Fruit fly (Drosophila melanogaster): ENCODE results near the gene dmrt99B.

dmrt99B gene

dm6 chr3R:29723048-29723656, 30.8 kb downstream of the dmrt99B start, which contains the start of gene Pcd (continued):
- TF ChIP-seq Dll (GFP tag; IDR thresholded peaks at IDR 0.05; ENCODE audit: partially characterized antibody) (peak; percentile 41; the same call in 1 of the 4 replicates), hth (optimal IDR thresholded peaks at IDR 0.05) (no peak), rib (GFP tag; IDR thresholded peaks at IDR 0.05) (peak; percentile 73), vfl (GFP tag; optimal IDR thresholded peaks at IDR 0.05) (no peak), otp (GFP tag; IDR thresholded peaks at IDR 0.05) (no peak), CG18476 (GFP tag; optimal IDR thresholded peaks at IDR 0.05) (no peak), eve (GFP tag; optimal IDR thresholded peaks at IDR 0.05) (no peak), kni (GFP tag; optimal IDR thresholded peaks at IDR 0.05) (no peak), psq (GFP tag; optimal IDR thresholded peaks at IDR 0.05) (no peak), onecut (GFP tag; IDR thresholded peaks at IDR 0.05) (no peak), CG10321 (GFP tag; IDR thresholded peaks at IDR 0.05) (no peak), D (optimal IDR thresholded peaks at IDR 0.05) (no peak), D (GFP tag; optimal IDR thresholded peaks at IDR 0.05) (no peak), CG3281 (GFP tag; optimal IDR thresholded peaks at IDR 0.05) (no peak), CG4424 (GFP tag; optimal IDR thresholded peaks at IDR 0.05) (no peak), CG11093 (GFP tag; IDR thresholded peaks at IDR 0.05) (no peak), B-H2 (GFP tag; optimal IDR thresholded peaks at IDR 0.05) (peak; percentile 51), dati (GFP tag; IDR thresholded peaks at IDR 0.05) (no peak), Lim3 (GFP tag; IDR thresholded peaks at IDR 0.05) (no peak), klu (GFP tag; IDR thresholded peaks at IDR 0.05) (no peak), btn (GFP tag; optimal IDR thresholded peaks at IDR 0.05) (no peak), CG4854 (GFP tag; optimal IDR thresholded peaks at IDR 0.05) (no peak), kah (GFP tag; optimal IDR thresholded peaks at IDR 0.05) (no peak), toy (GFP tag; IDR thresholded peaks at IDR 0.05) (no peak), fru (optimal IDR thresholded peaks at IDR 0.05) (no peak), CG14050 (GFP tag; IDR thresholded peaks at IDR 0.05) (no peak), CG8944 (GFP tag; optimal IDR thresholded peaks at IDR 0.05) (no peak), CG11085 (GFP tag; IDR thresholded peaks at IDR 0.05) (no peak), CG31441 (GFP tag; IDR thresholded peaks at IDR 0.05) (no peak), esg (GFP tag; conservative IDR thresholded peaks at IDR 0.05) (no peak), luna (GFP tag; optimal IDR thresholded peaks at IDR 0.05) (no peak), chif (GFP tag; optimal IDR thresholded peaks at IDR 0.05) (no peak), gt (GFP tag; IDR thresholded peaks at IDR 0.05) (no peak), CG16813 (GFP tag; IDR thresholded peaks at IDR 0.05; ENCODE audit: partially characterized antibody) (no peak), Bgb (GFP tag; IDR thresholded peaks at IDR 0.05; ENCODE audit: partially characterized antibody) (no peak), Ets65A (GFP tag) (no peak), CG13287 (GFP tag; IDR thresholded peaks at IDR 0.05; ENCODE audit: partially characterized antibody) (peak; percentile 64), Neu2 (GFP tag; optimal IDR thresholded peaks at IDR 0.05; ENCODE audit: borderline replicate concordance) (no peak), tup (GFP tag; optimal IDR thresholded peaks at IDR 0.05) (no peak), Chrac-16 (GFP tag; optimal IDR thresholded peaks at IDR 0.05) (no peak), sob (GFP tag; IDR thresholded peaks at IDR 0.05) (no peak), en (GFP tag; optimal IDR thresholded peaks at IDR 0.05) (no peak), jumu (GFP tag; optimal IDR thresholded peaks at IDR 0.05) (no peak), Sry-β (GFP tag; optimal IDR thresholded peaks at IDR 0.05) (no peak), CG18599 (GFP tag; optimal IDR thresholded peaks at IDR 0.05) (no peak), CG7928 (GFP tag; optimal IDR thresholded peaks at IDR 0.05) (no peak), twi (tag; optimal IDR thresholded peaks at IDR 0.05) (no peak), cas (GFP tag; IDR thresholded peaks at IDR 0.05) (no peak), dpn (GFP tag; optimal IDR thresholded peaks at IDR 0.05) (no peak), CG10979 (tag; optimal IDR thresholded peaks at IDR 0.05) (no peak), CG8089 (GFP tag; optimal IDR thresholded peaks at IDR 0.05) (no peak), Hsf (GFP tag; optimal IDR thresholded peaks at IDR 0.05) (no peak)

All from whole organism, embryonic.